Worm (Caenorhabditis elegans): ENCODE measurements around the gene unc-17.

DNA sequence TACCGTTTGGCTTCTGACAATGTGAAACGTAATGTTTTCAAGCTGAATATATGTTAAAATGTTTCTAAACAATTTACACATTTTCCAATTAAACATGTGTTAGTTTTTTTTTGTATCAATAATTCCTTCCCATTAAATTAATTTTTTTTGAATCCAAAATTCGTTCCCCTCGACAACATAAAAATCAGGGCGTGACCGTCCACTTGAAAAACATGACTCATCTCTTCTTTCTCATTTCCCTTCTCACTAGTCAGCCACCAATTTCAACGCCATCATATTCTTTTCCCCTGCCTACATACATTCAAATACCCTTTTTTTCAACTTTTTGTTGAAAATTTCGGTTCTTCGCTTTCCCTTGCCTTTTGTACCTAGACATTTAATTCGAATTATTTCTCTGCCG is 8.0 kb upstream of the unc-17 start:
- TF ChIP-seq ceh-58 (GFP tag; IDR thresholded peaks at IDR 0.05): no peak
- TF ChIP-seq akir-1 (GFP tag; optimal IDR thresholded peaks at IDR 0.05): no peak
- no peak for TF ChIP-seq egl-18 (GFP tag; IDR thresholded peaks at IDR 0.05)
- TF ChIP-seq unc-130 (GFP tag; optimal IDR thresholded peaks at IDR 0.05): no peak
- TF ChIP-seq F55B11.4 (tag; optimal IDR thresholded peaks at IDR 0.05; ENCODE audit: borderline replicate concordance, insufficient read depth): no peak
- no peak for TF ChIP-seq tlf-1 (GFP tag; optimal IDR thresholded peaks at IDR 0.05)
- TF ChIP-seq ama-1 (optimal IDR thresholded peaks at IDR 0.05): no peak
- no peak for TF ChIP-seq ama-1 (GFP tag; optimal IDR thresholded peaks at IDR 0.05)
- no peak for TF ChIP-seq Y56A3A.18 (GFP tag; IDR thresholded peaks at IDR 0.05)
- no peak for TF ChIP-seq nfya-1 (tag; optimal IDR thresholded peaks at IDR 0.05; ENCODE audit: borderline replicate concordance, insufficient read depth)
- TF ChIP-seq zim-3 (tag; optimal IDR thresholded peaks at IDR 0.05): no peak
- no peak for TF ChIP-seq attf-3 (GFP tag; conservative IDR thresholded peaks at IDR 0.05)
- no peak for TF ChIP-seq unc-62 (GFP tag; optimal IDR thresholded peaks at IDR 0.05)
- TF ChIP-seq Y79H2A.3 (GFP tag; conservative IDR thresholded peaks at IDR 0.05): no peak
- no peak for TF ChIP-seq D2030.7 (GFP tag; IDR thresholded peaks at IDR 0.05)
